Fruit fly (Drosophila melanogaster) whole organism, prepupa: ENCODE measurements around the gene Cyp4ac2.
A peak's percentile ranks its signal among the peaks of the same experiment; 100 is the strongest.

Experiments used
- Blimp-1 ChIP-seq: fragments of 200-800 bp; sonication (Bioruptor generic); optimal IDR thresholded peaks from 3 replicates; lab custom pipeline; 2017; ENCODE audit warnings: missing biosample characterization, missing genetic modification characterization, mild to moderate bottlenecking, moderate library complexity, missing genetic modification reagents
- CG10631 ChIP-seq: fragments of 200-800 bp; sonication (Bioruptor generic); optimal IDR thresholded peaks from 2 replicates; lab custom pipeline; 2016; ENCODE audit warnings: missing biosample characterization, missing genetic modification characterization
- CG11294 ChIP-seq: fragments of 200-800 bp; sonication (Bioruptor generic); IDR thresholded peaks from 2 replicates; pipeline ENCODE4 v1.3.6; 2022; ENCODE audit warnings: missing biosample characterization, missing genetic modification characterization
- CG11762 ChIP-seq: fragments of 200-800 bp; sonication (Bioruptor generic); optimal IDR thresholded peaks from 3 replicates; lab custom pipeline; 2016; ENCODE audit warnings: missing biosample characterization, missing genetic modification characterization; ENCODE audit not compliant: insufficient read depth
- CG1621 ChIP-seq: fragments of 200-800 bp; sonication (Bioruptor generic); optimal IDR thresholded peaks from 3 replicates; lab custom pipeline; 2018; ENCODE audit warnings: missing biosample characterization, mild to moderate bottlenecking, missing genetic modification characterization
- CG16779 ChIP-seq: fragments of 200-800 bp; sonication (Bioruptor generic); optimal IDR thresholded peaks from 3 replicates; lab custom pipeline; 2017; ENCODE audit warnings: missing biosample characterization, mild to moderate bottlenecking, missing genetic modification characterization
- CG31627 ChIP-seq: fragments of 200-800 bp; sonication (Bioruptor generic); optimal IDR thresholded peaks from 3 replicates; lab custom pipeline; 2016; ENCODE audit warnings: missing biosample characterization, missing genetic modification characterization
- CG32006 ChIP-seq: fragments of 200-800 bp; sonication (Bioruptor generic); optimal IDR thresholded peaks from 3 replicates; lab custom pipeline; 2017; ENCODE audit warnings: missing biosample characterization, mild to moderate bottlenecking, missing genetic modification characterization
- CG3919 ChIP-seq: fragments of 200-800 bp; sonication (Bioruptor generic); optimal IDR thresholded peaks from 3 replicates; lab custom pipeline; 2016; ENCODE audit warnings: missing biosample characterization, missing genetic modification characterization
- CG4318 ChIP-seq: fragments of 200-800 bp; sonication (Bioruptor generic); optimal IDR thresholded peaks from 3 replicates; lab custom pipeline; 2017; ENCODE audit warnings: missing biosample characterization, mild to moderate bottlenecking, missing genetic modification characterization
- CG6163 ChIP-seq: fragments of 200-800 bp; sonication (Bioruptor generic); IDR thresholded peaks from 3 replicates; pipeline ENCODE4 v1.3.6; 2022; ENCODE audit warnings: missing biosample characterization, missing genetic modification characterization
- CG6276 ChIP-seq: fragments of 200-800 bp; sonication (Bioruptor generic); optimal IDR thresholded peaks from 2 replicates; lab custom pipeline; 2017; ENCODE audit warnings: missing biosample characterization, mild to moderate bottlenecking, missing genetic modification characterization
- CG6808 ChIP-seq: fragments of 200-800 bp; sonication (Bioruptor generic); optimal IDR thresholded peaks from 3 replicates; lab custom pipeline; 2017; ENCODE audit warnings: missing biosample characterization, missing genetic modification characterization, mild to moderate bottlenecking, moderate library complexity, missing genetic modification reagents
- CG6854 ChIP-seq: fragments of 200-800 bp; sonication (Bioruptor generic); optimal IDR thresholded peaks from 2 replicates; lab custom pipeline; 2017; ENCODE audit warnings: missing biosample characterization, mild to moderate bottlenecking, missing genetic modification characterization
- CG7368 ChIP-seq: fragments of 200-800 bp; sonication (Bioruptor generic); optimal IDR thresholded peaks from 3 replicates; lab custom pipeline; 2016; ENCODE audit warnings: missing biosample characterization, missing genetic modification characterization
- CG8119 ChIP-seq: fragments of 200-800 bp; sonication (Bioruptor generic); IDR thresholded peaks from 3 replicates; pipeline ENCODE4 v1.3.6; 2022; ENCODE audit warnings: missing biosample characterization, missing genetic modification characterization
- CG9139 ChIP-seq: fragments of 200-800 bp; sonication (Bioruptor generic); optimal IDR thresholded peaks from 3 replicates; lab custom pipeline; 2017; ENCODE audit warnings: missing biosample characterization, mild to moderate bottlenecking, missing genetic modification characterization
- Eip78C ChIP-seq: fragments of 200-800 bp; sonication (Bioruptor generic); peaks from one replicate; lab custom pipeline; 2016; ENCODE audit warnings: missing biosample characterization, missing genetic modification characterization
- Eip93F ChIP-seq: fragments of 200-800 bp; sonication (Bioruptor generic); optimal IDR thresholded peaks from 2 replicates; lab custom pipeline; 2016; ENCODE audit warnings: missing biosample characterization, mild to moderate bottlenecking, missing genetic modification characterization
- Ets21C ChIP-seq: fragments of 200-800 bp; sonication (Bioruptor generic); optimal IDR thresholded peaks from 3 replicates; lab custom pipeline; 2016; ENCODE audit warnings: missing biosample characterization, missing genetic modification characterization
- Ets96B ChIP-seq: fragments of 200-800 bp; optimal IDR thresholded peaks from 2 replicates; lab custom pipeline; 2019; ENCODE audit warnings: missing biosample characterization, mild to moderate bottlenecking, missing genetic modification characterization, moderate library complexity
- Hr38 ChIP-seq: sonication (Bioruptor generic); optimal IDR thresholded peaks from 2 replicates; lab custom pipeline; 2016; ENCODE audit warnings: missing biosample characterization, missing genetic modification characterization
- Hr39 ChIP-seq: fragments of 200-800 bp; sonication (Bioruptor generic); optimal IDR thresholded peaks from 2 replicates; lab custom pipeline; 2016; ENCODE audit warnings: missing biosample characterization, missing genetic modification characterization
- Hr4 ChIP-seq: fragments of 200-800 bp; sonication (Bioruptor generic); optimal IDR thresholded peaks from 3 replicates; lab custom pipeline; 2016; ENCODE audit warnings: missing biosample characterization, missing genetic modification characterization
- Lpt ChIP-seq: fragments of 200-800 bp; sonication (Bioruptor generic); optimal IDR thresholded peaks from 3 replicates; lab custom pipeline; 2016; ENCODE audit warnings: missing biosample characterization, missing genetic modification characterization
- Met ChIP-seq: fragments of 200-800 bp; sonication (Bioruptor generic); optimal IDR thresholded peaks from 3 replicates; lab custom pipeline; 2016; ENCODE audit warnings: missing biosample characterization, missing genetic modification characterization
- OdsH ChIP-seq: fragments of 200-800 bp; sonication (Bioruptor generic); optimal IDR thresholded peaks from 3 replicates; lab custom pipeline; 2016; ENCODE audit warnings: missing biosample characterization, missing genetic modification characterization
- Smox ChIP-seq: fragments of 200-800 bp; sonication (Bioruptor generic); optimal IDR thresholded peaks from 3 replicates; lab custom pipeline; 2016; ENCODE audit warnings: missing biosample characterization, missing genetic modification characterization
- Sox14 ChIP-seq: fragments of 200-800 bp; sonication (Bioruptor generic); optimal IDR thresholded peaks from 3 replicates; lab custom pipeline; 2016; ENCODE audit warnings: missing biosample characterization, missing genetic modification characterization
- acj6 ChIP-seq: fragments of 200-800 bp; sonication (Bioruptor generic); optimal IDR thresholded peaks from 3 replicates; lab custom pipeline; 2016; ENCODE audit warnings: missing biosample characterization, missing genetic modification characterization
- cyc ChIP-seq: fragments of 200-800 bp; sonication (Bioruptor generic); optimal IDR thresholded peaks from 3 replicates; lab custom pipeline; 2016; ENCODE audit warnings: missing biosample characterization, missing genetic modification characterization
- dac ChIP-seq: fragments of 200-800 bp; sonication (Bioruptor generic); optimal IDR thresholded peaks from 2 replicates; lab custom pipeline; 2017; ENCODE audit warnings: missing biosample characterization, mild to moderate bottlenecking, missing genetic modification characterization
- dsx ChIP-seq: fragments of 200-800 bp; optimal IDR thresholded peaks from 3 replicates; lab custom pipeline; 2019; ENCODE audit warnings: missing biosample characterization, mild to moderate bottlenecking, missing genetic modification characterization, moderate library complexity; ENCODE audit not compliant: poor library complexity, severe bottlenecking
- eg ChIP-seq: fragments of 200-800 bp; sonication (Bioruptor generic); IDR thresholded peaks from 3 replicates; pipeline ENCODE4 v1.3.6; 2022; ENCODE audit warnings: missing biosample characterization, missing genetic modification characterization
- esn ChIP-seq: fragments of 200-800 bp; sonication (Bioruptor generic); optimal IDR thresholded peaks from 2 replicates; lab custom pipeline; 2016; ENCODE audit warnings: missing biosample characterization, mild to moderate bottlenecking, missing genetic modification characterization, moderate library complexity
- fd59A ChIP-seq: fragments of 200-800 bp; sonication (Bioruptor generic); optimal IDR thresholded peaks from 2 replicates; lab custom pipeline; 2017; ENCODE audit warnings: missing biosample characterization, mild to moderate bottlenecking, missing genetic modification characterization, missing genetic modification reagents
- fd85E ChIP-seq: fragments of 200-800 bp; sonication (Bioruptor generic); optimal IDR thresholded peaks from 3 replicates; lab custom pipeline; 2016; ENCODE audit warnings: missing biosample characterization, missing genetic modification characterization
- fkh ChIP-seq: fragments of 200-800 bp; sonication (Bioruptor generic); optimal IDR thresholded peaks from 3 replicates; lab custom pipeline; 2017; ENCODE audit warnings: missing biosample characterization, mild to moderate bottlenecking, missing genetic modification characterization, moderate library complexity
- net ChIP-seq: fragments of 200-800 bp; sonication (Bioruptor generic); optimal IDR thresholded peaks from 3 replicates; lab custom pipeline; 2016; ENCODE audit warnings: missing biosample characterization, missing genetic modification characterization
- pdm3 ChIP-seq: fragments of 200-800 bp; sonication (Bioruptor generic); optimal IDR thresholded peaks from 3 replicates; lab custom pipeline; 2016; ENCODE audit warnings: missing biosample characterization, missing genetic modification characterization
- salr ChIP-seq, 2 experiments: fragments of 200-800 bp; sonication (Bioruptor generic); optimal IDR thresholded peaks; 3 replicates each; lab custom pipeline; 2016 to 2018; ENCODE audit warnings: missing biosample characterization in 2 of 2, missing genetic modification characterization in 2 of 2, mild to moderate bottlenecking in 1 of 2
- spab ChIP-seq: fragments of 200-800 bp; sonication (Bioruptor generic); optimal IDR thresholded peaks from 2 replicates; lab custom pipeline; 2017; ENCODE audit warnings: missing biosample characterization, mild to moderate bottlenecking, missing genetic modification characterization, missing genetic modification reagents
- svp ChIP-seq: fragments of 200-800 bp; sonication (Bioruptor generic); peaks from one replicate; lab custom pipeline; 2016; ENCODE audit warnings: missing biosample characterization, missing genetic modification characterization

Cyp4ac2 gene

dm6 chr2L:5292977-5293513 lies 26.9 kb downstream of the Cyp4ac2 start (continued):
- peak; percentile 91 for TF ChIP-seq cyc (GFP tag; lab: Kevin White, UChicago)
- peak; percentile 96 for TF ChIP-seq CG6808 (GFP tag; lab: Kevin White, UChicago)
- peak; percentile 92 for TF ChIP-seq CG32006 (GFP tag; lab: Kevin White, UChicago)
- TF ChIP-seq Hr4 (GFP tag; lab: Kevin White, UChicago) = peak; percentile 89
- peak; percentile 96 for TF ChIP-seq CG6163
- peak; percentile 99 for TF ChIP-seq svp (GFP tag; lab: Kevin White, UChicago)
- TF ChIP-seq CG9139 (GFP tag; lab: Kevin White, UChicago) = peak; percentile 95
- peak; percentile 86 for TF ChIP-seq fd85E (GFP tag; lab: Kevin White, UChicago)
- peak; percentile 92 for TF ChIP-seq CG10631 (GFP tag; lab: Kevin White, UChicago)
- TF ChIP-seq acj6 (GFP tag; lab: Kevin White, UChicago) = peak; percentile 96
- TF ChIP-seq CG3919 (GFP tag; lab: Kevin White, UChicago) = peak; percentile 95
- TF ChIP-seq Hr39 (GFP tag; lab: Kevin White, UChicago) = peak; percentile 94
- TF ChIP-seq Ets21C (GFP tag; lab: Kevin White, UChicago) = peak; percentile 93
- peak; percentile 77 for TF ChIP-seq dac (GFP tag; lab: Kevin White, UChicago)
- peak; percentile 88 for TF ChIP-seq Eip93F (GFP tag; lab: Kevin White, UChicago)
- peak; percentile 93 for TF ChIP-seq spab (GFP tag; lab: Kevin White, UChicago)
- peak; percentile 99 for TF ChIP-seq Sox14 (GFP tag; lab: Kevin White, UChicago)
- TF ChIP-seq esn (GFP tag; lab: Kevin White, UChicago) = peak; percentile 96
- peak; percentile 95 for TF ChIP-seq fd59A (GFP tag; lab: Kevin White, UChicago)
- TF ChIP-seq Lpt (GFP tag; lab: Kevin White, UChicago) = peak; percentile 81
- peak; percentile 94 for TF ChIP-seq Smox (GFP tag; lab: Kevin White, UChicago)
- peak; percentile 96 for TF ChIP-seq net (GFP tag; lab: Kevin White, UChicago)
- TF ChIP-seq Eip78C = peak; percentile 98
- peak; percentile 80 for TF ChIP-seq CG4318 (GFP tag; lab: Kevin White, UChicago)
- peak; percentile 86 for TF ChIP-seq CG6854 (GFP tag; lab: Kevin White, UChicago)
- TF ChIP-seq Blimp-1 (GFP tag; lab: Kevin White, UChicago) = peak; percentile 82
- TF ChIP-seq Met (GFP tag; lab: Kevin White, UChicago) = peak; percentile 97
- TF ChIP-seq eg = peak; percentile 92
- TF ChIP-seq dsx (GFP tag; lab: Kevin White, UChicago) = peak; percentile 95
- peak; percentile 99 for TF ChIP-seq Ets96B (tag; lab: Kevin White, UChicago)

- TF ChIP-seq CG6808 (GFP tag; lab: Kevin White, UChicago) = peak; percentile 41
- TF ChIP-seq CG7368 = no peak
- TF ChIP-seq Smox (GFP tag; lab: Kevin White, UChicago) = peak; percentile 17
- no peak for TF ChIP-seq acj6 (GFP tag; lab: Kevin White, UChicago)
- no peak for TF ChIP-seq Hr39 (GFP tag; lab: Kevin White, UChicago)
- no peak for TF ChIP-seq OdsH (GFP tag; lab: Kevin White, UChicago)
- TF ChIP-seq Hr38 (GFP tag; lab: Kevin White, UChicago) = no peak
- no peak for TF ChIP-seq net (GFP tag; lab: Kevin White, UChicago)
- no peak for TF ChIP-seq CG8119
- no peak for TF ChIP-seq fkh
- TF ChIP-seq Eip93F (GFP tag; lab: Kevin White, UChicago) = peak; percentile 41
- peak; percentile 24 for TF ChIP-seq CG16779 (tag; lab: Kevin White, UChicago)
- TF ChIP-seq CG6854 (GFP tag; lab: Kevin White, UChicago) = peak; percentile 55
- peak in 1 of 2 experiments; percentile 11 for TF ChIP-seq salr (GFP tag; optimal IDR thresholded peaks at IDR 0.05; lab: Kevin White, UChicago)
- TF ChIP-seq CG6276 (GFP tag; lab: Kevin White, UChicago) = no peak
- peak; percentile 31; the same call in 1 of the 3 replicates for TF ChIP-seq CG6163
- no peak for TF ChIP-seq CG10631 (GFP tag; lab: Kevin White, UChicago)
- TF ChIP-seq CG11294 (GFP tag; lab: Robert Waterston, UW) = no peak
- no peak for TF ChIP-seq CG31627 (GFP tag; lab: Kevin White, UChicago)
- TF ChIP-seq Ets96B (tag; lab: Kevin White, UChicago) = no peak
- no peak for TF ChIP-seq spab (GFP tag; lab: Kevin White, UChicago)
- no peak for TF ChIP-seq CG9139 (GFP tag; lab: Kevin White, UChicago)
- TF ChIP-seq esn (GFP tag; lab: Kevin White, UChicago) = no peak
- TF ChIP-seq CG11762 = no peak
- no peak for TF ChIP-seq pdm3 (GFP tag; lab: Kevin White, UChicago)
- TF ChIP-seq Blimp-1 (GFP tag; lab: Kevin White, UChicago) = peak; percentile 96
- TF ChIP-seq Sox14 (GFP tag; lab: Kevin White, UChicago) = peak; percentile 99
- no peak for TF ChIP-seq CG32006 (GFP tag; lab: Kevin White, UChicago)
- TF ChIP-seq eg = peak; percentile 5; the same call in 1 of the 3 replicates
- no peak for TF ChIP-seq dac (GFP tag; lab: Kevin White, UChicago)
- TF ChIP-seq CG1621 (tag; lab: Kevin White, UChicago) = no peak
Observed at dm6 chr2L:5294392-5295244, 28.4 kb downstream of the Cyp4ac2 start.
